Fruit fly (Drosophila melanogaster): ENCODE results near the gene VAChT.

VAChT gene

dm6 chr3R:18669812-18670211 is 35.5 kb upstream of the VAChT start (continued):
- TF ChIP-seq Chrac-16 (GFP tag; optimal IDR thresholded peaks at IDR 0.05), result no peak
- no peak for TF ChIP-seq CG43689 (GFP tag; IDR thresholded peaks at IDR 0.05)
- no peak for TF ChIP-seq Mrtf (GFP tag; IDR thresholded peaks at IDR 0.05)
- TF ChIP-seq Rfx (GFP tag; IDR thresholded peaks at IDR 0.05), result peak; percentile 12; the same call in 1 of the 2 replicates
- no peak for TF ChIP-seq dati (GFP tag; IDR thresholded peaks at IDR 0.05)
- no peak for TF ChIP-seq CG8089 (GFP tag; optimal IDR thresholded peaks at IDR 0.05)
- TF ChIP-seq CG31224 (GFP tag; IDR thresholded peaks at IDR 0.05), result no peak
- peak; percentile 32 for TF ChIP-seq CG1603 (tag; optimal IDR thresholded peaks at IDR 0.05)
- TF ChIP-seq hkb (optimal IDR thresholded peaks at IDR 0.05), result no peak
- TF ChIP-seq hkb (GFP tag; IDR thresholded peaks at IDR 0.05), result no peak
- TF ChIP-seq CG10321 (GFP tag; IDR thresholded peaks at IDR 0.05), result no peak
- 0 out of 2 replicates have a peak, but pooled peaks have one; percentile 4 for TF ChIP-seq CG17328 (GFP tag; IDR thresholded peaks at IDR 0.05)
- TF ChIP-seq croc (GFP tag; conservative IDR thresholded peaks at IDR 0.05), result no peak
- no peak for TF ChIP-seq Hey (tag; optimal IDR thresholded peaks at IDR 0.05)
- no peak for TF ChIP-seq CG10366 (GFP tag; IDR thresholded peaks at IDR 0.05)
- TF ChIP-seq chn (GFP tag; optimal IDR thresholded peaks at IDR 0.05), result peak; percentile 11
- no peak for TF ChIP-seq CG1233 (GFP tag; optimal IDR thresholded peaks at IDR 0.05)
- no peak for TF ChIP-seq tll (GFP tag; optimal IDR thresholded peaks at IDR 0.05)
- TF ChIP-seq CG8388 (GFP tag; optimal IDR thresholded peaks at IDR 0.05), result no peak
- TF ChIP-seq TFAM (GFP tag; optimal IDR thresholded peaks at IDR 0.05), result no peak
- TF ChIP-seq Fer1 (GFP tag; optimal IDR thresholded peaks at IDR 0.05), result peak; percentile 46
- no peak for TF ChIP-seq CG8281 (tag; optimal IDR thresholded peaks at IDR 0.05)
- TF ChIP-seq Bdp1 (GFP tag; optimal IDR thresholded peaks at IDR 0.05), result no peak
- TF ChIP-seq CG17385 (GFP tag; optimal IDR thresholded peaks at IDR 0.05), result no peak
- 0 out of 3 replicates have a peak, but pooled peaks have one; percentile 7 for TF ChIP-seq CG3726 (GFP tag; IDR thresholded peaks at IDR 0.05)
- TF ChIP-seq CG15479 (GFP tag; optimal IDR thresholded peaks at IDR 0.05), result no peak
- TF ChIP-seq unc-4 (GFP tag; IDR thresholded peaks at IDR 0.05; ENCODE audit: partially characterized antibody), result no peak
- TF ChIP-seq H15 (GFP tag; IDR thresholded peaks at IDR 0.05), result no peak
- TF ChIP-seq fd96Cb (tag; optimal IDR thresholded peaks at IDR 0.05), result peak; percentile 22
- no peak for TF ChIP-seq CG18599 (GFP tag; optimal IDR thresholded peaks at IDR 0.05)
- no peak for TF ChIP-seq CG7271 (tag; optimal IDR thresholded peaks at IDR 0.05)
- TF ChIP-seq CG16779 (GFP tag; IDR thresholded peaks at IDR 0.05), result no peak
- TF ChIP-seq CG3407 (GFP tag; optimal IDR thresholded peaks at IDR 0.05), result no peak
- TF ChIP-seq pros (GFP tag; optimal IDR thresholded peaks at IDR 0.05), result no peak
- no peak for TF ChIP-seq pum (GFP tag; optimal IDR thresholded peaks at IDR 0.05)
- TF ChIP-seq toy (GFP tag; IDR thresholded peaks at IDR 0.05), result no peak
- TF ChIP-seq CG12391 (tag; optimal IDR thresholded peaks at IDR 0.05), result no peak
- no peak for TF ChIP-seq ara (GFP tag; IDR thresholded peaks at IDR 0.05)
- no peak for TF ChIP-seq Dfd (GFP tag; optimal IDR thresholded peaks at IDR 0.05)
- no peak for TF ChIP-seq Elba2 (GFP tag; optimal IDR thresholded peaks at IDR 0.05)
- TF ChIP-seq CG14710 (tag; optimal IDR thresholded peaks at IDR 0.05), result peak; percentile 7
- TF ChIP-seq bcd (GFP tag; optimal IDR thresholded peaks at IDR 0.05), result no peak
- TF ChIP-seq row (GFP tag; IDR thresholded peaks at IDR 0.05), result peak; percentile 78
- peak; percentile 48 for TF ChIP-seq CG13424 (tag; optimal IDR thresholded peaks at IDR 0.05)
- no peak for TF ChIP-seq YL-1 (GFP tag; optimal IDR thresholded peaks at IDR 0.05)
- TF ChIP-seq CG2875 (GFP tag; optimal IDR thresholded peaks at IDR 0.05), result no peak
- peak; percentile 35 for TF ChIP-seq Ada2b (GFP tag; IDR thresholded peaks at IDR 0.05)
- no peak for TF ChIP-seq CG30403 (GFP tag; optimal IDR thresholded peaks at IDR 0.05)
- no peak for TF ChIP-seq CG15011 (GFP tag; optimal IDR thresholded peaks at IDR 0.05)
- TF ChIP-seq Spps (tag; optimal IDR thresholded peaks at IDR 0.05), result no peak
- no peak for TF ChIP-seq CG8478 (optimal IDR thresholded peaks at IDR 0.05)
- no peak for TF ChIP-seq CkIIα-i1 (GFP tag; IDR thresholded peaks at IDR 0.05)
- no peak for TF ChIP-seq org-1 (GFP tag; optimal IDR thresholded peaks at IDR 0.05)

Measured in whole organism, embryonic.